Fruit fly (Drosophila melanogaster) Kc167 (cell line): ENCODE data around the gene net.

ENCODE experiments used
- Myc ChIP-seq: fragments of >200 bp; optimal IDR thresholded peaks from 2 replicates; lab custom pipeline; 2017; ENCODE audit warnings: missing external identifiers
- Sin3A ChIP-seq: fragments of >200 bp; optimal IDR thresholded peaks from 2 replicates; lab custom pipeline; 2018; ENCODE audit warnings: missing external identifiers
- insv ChIP-seq: fragments of >200 bp; optimal IDR thresholded peaks from 3 replicates; lab custom pipeline; 2018; ENCODE audit warnings: missing external identifiers
- psq ChIP-seq: fragments of >200 bp; optimal IDR thresholded peaks from 2 replicates; lab custom pipeline; 2017; ENCODE audit warnings: missing external identifiers

- TF ChIP-seq psq (lab: Kevin White, UChicago) (no peak), Myc (no peak), Sin3A (lab: Kevin White, UChicago) (no peak), insv (lab: Kevin White, UChicago) (no peak)
Observed at dm6 chr2L:114429-114828, 27.2 kb upstream of the net start, which contains the start of gene ND-15.
